Worm (Caenorhabditis elegans) whole organism, L1 larva: ENCODE results near the gene agr-1.
"Not testable (repeated sequence)": the region's sequence is repeated elsewhere in the genome, so short reads cannot be mapped to it uniquely, and the experiment has no call there.

Experiments
- C04F5.9 ChIP-seq: sonication (generic microtip); optimal IDR thresholded peaks from 2 replicates; lab custom pipeline; 2016; ENCODE audit warnings: missing genetic modification characterization, missing compliant biosample characterization
- Y116A8C.19 ChIP-seq: sonication (generic microtip); optimal IDR thresholded peaks from 2 replicates; lab custom pipeline; 2016; ENCODE audit warnings: missing compliant biosample characterization, missing genetic modification characterization, borderline replicate concordance
- aha-1 ChIP-seq: fragments of 150-350 bp; optimal IDR thresholded peaks from 2 replicates; lab custom pipeline; 2014; ENCODE audit warnings: missing biosample characterization, missing genetic modification characterization
- aly-2 ChIP-seq: fragments of 150-350 bp; optimal IDR thresholded peaks from 2 replicates; lab custom pipeline; 2014; ENCODE audit warnings: missing biosample characterization, missing genetic modification characterization
- blmp-1 ChIP-seq: fragments of 150-350 bp; optimal IDR thresholded peaks from 2 replicates; lab custom pipeline; 2014; ENCODE audit warnings: missing biosample characterization, missing genetic modification characterization
- ceh-8 ChIP-seq: fragments of 200-800 bp; sonication (Bioruptor generic); optimal IDR thresholded peaks from 2 replicates; lab custom pipeline; 2018; ENCODE audit warnings: mild to moderate bottlenecking, missing genetic modification characterization, moderate library complexity, missing compliant biosample characterization
- ceh-90 ChIP-seq: sonication (generic microtip); optimal IDR thresholded peaks from 2 replicates; lab custom pipeline; 2016; ENCODE audit warnings: missing genetic modification characterization, missing compliant biosample characterization
- dsc-1 ChIP-seq: sonication (generic microtip); optimal IDR thresholded peaks from 2 replicates; lab custom pipeline; 2016; ENCODE audit warnings: mild to moderate bottlenecking, missing genetic modification characterization, missing compliant biosample characterization
- egl-13 ChIP-seq: sonication (generic microtip); optimal IDR thresholded peaks from 2 replicates; lab custom pipeline; 2016; ENCODE audit warnings: missing genotype, missing genetic modification reagents, missing genetic modification characterization, missing compliant biosample characterization
- egl-27 ChIP-seq, 2 experiments: fragments of 150-350 bp in 1 of 2; sonication (generic microtip); optimal IDR thresholded peaks; 3 replicates each; lab custom pipeline; 2017 to 2018; ENCODE audit warnings: missing biosample characterization in 2 of 2, missing genetic modification characterization in 2 of 2, missing genetic modification reagents in 2 of 2
- elt-2 ChIP-seq: sonication (generic microtip); optimal IDR thresholded peaks from 2 replicates; lab custom pipeline; 2016; ENCODE audit warnings: missing genetic modification characterization, mild to moderate bottlenecking, inconsistent platforms, missing compliant biosample characterization, missing genetic modification reagents
- elt-3 ChIP-seq, 6 experiments: fragments of 150-350 bp in 1 of 6; sonication (generic microtip); optimal IDR thresholded peaks; 2 replicates each; lab custom pipeline; 2017 to 2018; ENCODE audit warnings: missing biosample characterization in 6 of 6, missing genetic modification characterization in 6 of 6, inconsistent platforms in 1 of 6
- ets-5 ChIP-seq: fragments of 200-800 bp; sonication (Bioruptor generic); IDR thresholded peaks from 2 replicates; pipeline ENCODE4 v1.3.6; 2022; ENCODE audit warnings: missing genetic modification characterization, missing compliant biosample characterization
- fkh-10 ChIP-seq: sonication (generic microtip); optimal IDR thresholded peaks from 2 replicates; lab custom pipeline; 2017; ENCODE audit warnings: missing biosample characterization, missing genetic modification reagents, missing genetic modification characterization
- fkh-4 ChIP-seq: sonication (generic microtip); optimal IDR thresholded peaks from 2 replicates; lab custom pipeline; 2016; ENCODE audit warnings: missing compliant biosample characterization, missing genetic modification characterization, borderline replicate concordance
- fos-1 ChIP-seq: fragments of 150-350 bp; optimal IDR thresholded peaks from 2 replicates; lab custom pipeline; 2014; ENCODE audit warnings: missing biosample characterization, missing genetic modification characterization
- hlh-4 ChIP-seq: sonication (generic microtip); optimal IDR thresholded peaks from 2 replicates; lab custom pipeline; 2016; ENCODE audit warnings: mild to moderate bottlenecking, missing genetic modification characterization, missing compliant biosample characterization
- isw-1 ChIP-seq: fragments of 200-800 bp; sonication (Bioruptor generic); IDR thresholded peaks from 2 replicates; pipeline ENCODE4 v1.3.6; 2022; ENCODE audit warnings: missing genetic modification characterization, missing compliant biosample characterization
- jun-1 ChIP-seq: fragments of 150-350 bp; optimal IDR thresholded peaks from 2 replicates; lab custom pipeline; 2014; ENCODE audit warnings: missing biosample characterization, missing genetic modification reagents, missing genetic modification characterization
- lin-14 ChIP-seq: fragments of 200-800 bp; sonication (Bioruptor generic); optimal IDR thresholded peaks from 2 replicates; lab custom pipeline; 2018; ENCODE audit warnings: mild to moderate bottlenecking, missing genetic modification characterization, moderate library complexity, missing compliant biosample characterization
- lin-35 ChIP-seq, 2 experiments: fragments of 150-350 bp; optimal IDR thresholded peaks; 2 replicates each; lab custom pipeline; 2014; ENCODE audit warnings: missing biosample characterization in 2 of 2, missing genetic modification characterization in 2 of 2, missing genetic modification reagents in 2 of 2
- lir-3 ChIP-seq: sonication (generic microtip); optimal IDR thresholded peaks from 2 replicates; lab custom pipeline; 2016; ENCODE audit warnings: mild to moderate bottlenecking, missing genetic modification characterization, moderate library complexity, missing compliant biosample characterization; ENCODE audit not compliant: poor library complexity
- mab-9 ChIP-seq: fragments of 200-800 bp; sonication (Bioruptor generic); IDR thresholded peaks from 2 replicates; pipeline ENCODE4 v1.3.6; 2022; ENCODE audit warnings: missing genetic modification reagents, missing genetic modification characterization, missing compliant biosample characterization
- mdl-1 ChIP-seq, 2 experiments: fragments of 150-350 bp; optimal IDR thresholded peaks; 2 replicates each; lab custom pipeline; 2014 to 2017; ENCODE audit warnings: missing biosample characterization in 2 of 2, missing genetic modification characterization in 2 of 2, inconsistent platforms in 1 of 2
- mef-2 ChIP-seq: fragments of 150-350 bp; optimal IDR thresholded peaks from 2 replicates; lab custom pipeline; 2014; ENCODE audit warnings: missing biosample characterization, missing genetic modification characterization
- mep-1 ChIP-seq: fragments of 150-350 bp; optimal IDR thresholded peaks from 2 replicates; lab custom pipeline; 2014; ENCODE audit warnings: missing biosample characterization, missing genetic modification characterization
- nhr-11 ChIP-seq: fragments of 150-350 bp; optimal IDR thresholded peaks from 2 replicates; lab custom pipeline; 2014; ENCODE audit warnings: missing biosample characterization, missing genetic modification characterization
- nhr-19 ChIP-seq: fragments of 200-800 bp; sonication (Bioruptor generic); conservative IDR thresholded peaks from 2 replicates; pipeline ENCODE4 v1.3.6; 2022; ENCODE audit warnings: missing genetic modification characterization, missing compliant biosample characterization
- nhr-20 ChIP-seq: sonication (generic microtip); optimal IDR thresholded peaks from 2 replicates; lab custom pipeline; 2016; ENCODE audit warnings: mild to moderate bottlenecking, missing genetic modification characterization, missing compliant biosample characterization
- nhr-47 ChIP-seq: sonication (generic microtip); optimal IDR thresholded peaks from 2 replicates; lab custom pipeline; 2016; ENCODE audit warnings: mild to moderate bottlenecking, missing genetic modification characterization, moderate library complexity, missing compliant biosample characterization
- nhr-71 ChIP-seq: sonication (generic microtip); optimal IDR thresholded peaks from 2 replicates; lab custom pipeline; 2016; ENCODE audit warnings: mild to moderate bottlenecking, missing genetic modification characterization, moderate library complexity, missing compliant biosample characterization
- nhr-84 ChIP-seq: sonication (generic microtip); optimal IDR thresholded peaks from 2 replicates; lab custom pipeline; 2017; ENCODE audit warnings: missing biosample characterization, missing genetic modification characterization
- nhr-85 ChIP-seq: sonication (generic microtip); peaks from one replicate; lab custom pipeline; 2016; ENCODE audit warnings: missing genetic modification characterization, inconsistent platforms, missing compliant biosample characterization
- pqm-1 ChIP-seq: sonication (generic microtip); optimal IDR thresholded peaks from 3 replicates; lab custom pipeline; 2017; ENCODE audit warnings: missing biosample characterization, missing genetic modification characterization
- rnt-1 ChIP-seq: sonication (generic microtip); optimal IDR thresholded peaks from 2 replicates; lab custom pipeline; 2016; ENCODE audit warnings: mild to moderate bottlenecking, missing genetic modification characterization, moderate library complexity, missing compliant biosample characterization
- skn-1 ChIP-seq: fragments of 150-350 bp; optimal IDR thresholded peaks from 2 replicates; lab custom pipeline; 2014; ENCODE audit warnings: missing biosample characterization, missing genetic modification characterization
- snpc-4 ChIP-seq: fragments of 150-350 bp; optimal IDR thresholded peaks from 2 replicates; lab custom pipeline; 2014; ENCODE audit warnings: missing biosample characterization, missing genetic modification characterization
- snu-23 ChIP-seq: sonication (generic microtip); optimal IDR thresholded peaks from 2 replicates; lab custom pipeline; 2016; ENCODE audit warnings: missing genetic modification characterization, missing compliant biosample characterization
- swsn-7 ChIP-seq: sonication (generic microtip); optimal IDR thresholded peaks from 2 replicates; lab custom pipeline; 2016; ENCODE audit warnings: missing genetic modification characterization, missing compliant biosample characterization
- tlp-1 ChIP-seq: fragments of 150-350 bp; optimal IDR thresholded peaks from 2 replicates; lab custom pipeline; 2014; ENCODE audit warnings: missing biosample characterization, missing genetic modification characterization
- unc-86 ChIP-seq: sonication (generic microtip); optimal IDR thresholded peaks from 2 replicates; lab custom pipeline; 2016; ENCODE audit warnings: missing genetic modification characterization, missing compliant biosample characterization
- unc-98 ChIP-seq: fragments of 200-800 bp; sonication (Bioruptor generic); IDR thresholded peaks from 2 replicates; pipeline ENCODE4 v1.3.6; 2022; ENCODE audit warnings: missing genetic modification characterization, missing compliant biosample characterization
- zip-4 ChIP-seq: fragments of 200-800 bp; sonication (Bioruptor generic); optimal IDR thresholded peaks from 2 replicates; lab custom pipeline; 2018; ENCODE audit warnings: mild to moderate bottlenecking, missing genetic modification characterization, moderate library complexity, missing compliant biosample characterization

Gene agr-1

DNA sequence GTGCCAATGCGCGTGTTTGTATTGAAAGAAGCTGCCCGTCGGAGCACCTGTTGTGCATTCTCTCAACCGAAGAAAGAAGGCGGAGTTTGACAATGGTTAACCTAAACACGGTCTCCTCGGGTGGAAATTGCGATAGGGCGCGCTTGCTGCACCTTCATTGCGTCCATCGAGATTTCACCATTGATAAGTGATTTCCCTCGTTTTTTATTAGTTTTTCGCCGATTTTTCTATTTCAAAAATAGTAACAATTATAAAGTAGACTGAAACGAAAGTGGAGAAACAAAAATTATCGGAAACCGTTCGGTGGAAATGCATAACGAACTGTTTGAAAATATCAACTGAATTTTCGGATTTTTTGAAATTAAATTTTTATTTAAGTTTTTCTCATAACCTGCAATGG is at the start of gene agr-1:
agr-1 (minus strand) TSS at position 101 of the 400 bp plus-strand sequence.
- TF ChIP-seq fkh-10 (GFP tag; lab: Kevin White, UChicago); hlh-4 (tag; lab: Kevin White, UChicago); C04F5.9 (tag; lab: Kevin White, UChicago): not testable (repeated sequence)

DNA sequence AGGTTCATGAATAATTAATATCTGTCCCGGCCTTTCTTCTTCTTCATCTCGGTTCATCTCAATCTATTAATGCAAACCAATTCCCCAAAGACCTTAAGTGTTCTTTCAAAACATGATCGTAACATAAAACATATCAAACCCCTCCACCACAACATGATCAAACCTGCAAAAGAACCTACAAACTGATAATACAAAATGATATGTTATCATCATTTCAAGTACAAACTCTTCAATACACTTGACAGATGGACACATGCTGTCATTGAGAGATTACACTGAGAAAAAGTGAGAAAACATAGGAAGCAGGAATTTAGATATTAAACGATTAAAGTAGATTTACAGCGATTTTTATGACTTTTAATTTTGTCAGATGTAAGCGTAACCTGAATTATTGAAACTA is 49.5 kb upstream of the agr-1 start:
- TF ChIP-seq lir-3 (tag; lab: Kevin White, UChicago) (no peak), lin-14 (GFP tag; lab: Kevin White, UChicago) (peak; percentile 43), egl-13 (tag; lab: Kevin White, UChicago) (no peak), swsn-7 (tag; lab: Kevin White, UChicago) (no peak), rnt-1 (tag; lab: Kevin White, UChicago) (no peak), zip-4 (GFP tag; lab: Kevin White, UChicago) (no peak), aha-1 (tag; lab: Kevin White, UChicago) (no peak), jun-1 (tag; lab: Kevin White, UChicago) (peak; percentile 4), snu-23 (GFP tag; lab: Kevin White, UChicago) (no peak), mef-2 (tag; lab: Kevin White, UChicago) (no peak), elt-3 (tag; optimal IDR thresholded peaks at IDR 0.05; lab: Kevin White, UChicago) (peak in 4 of 6 experiments; percentile 10 to 48 (median 32)), nhr-47 (tag; lab: Kevin White, UChicago) (no peak), nhr-71 (tag; lab: Kevin White, UChicago) (peak; percentile 20), fkh-10 (GFP tag; lab: Kevin White, UChicago) (no peak), dsc-1 (tag; lab: Kevin White, UChicago) (peak; percentile 8), ceh-90 (tag; lab: Kevin White, UChicago) (no peak), ets-5 (GFP tag; lab: Robert Waterston, UW) (no peak), pqm-1 (tag; lab: Kevin White, UChicago) (no peak), isw-1 (GFP tag; lab: Robert Waterston, UW) (no peak), aly-2 (tag; lab: Kevin White, UChicago) (no peak), ceh-8 (GFP tag; lab: Kevin White, UChicago) (no peak), mep-1 (tag; lab: Kevin White, UChicago) (peak; percentile 11), C04F5.9 (tag; lab: Kevin White, UChicago) (no peak), egl-27 (tag; optimal IDR thresholded peaks at IDR 0.05; lab: Kevin White, UChicago) (no peak), fos-1 (tag; lab: Kevin White, UChicago) (no peak), mab-9 (GFP tag; lab: Robert Waterston, UW) (no peak), nhr-19 (GFP tag; lab: Robert Waterston, UW) (no peak), nhr-20 (tag; lab: Kevin White, UChicago) (peak; percentile 5), nhr-11 (tag; lab: Kevin White, UChicago) (no peak), nhr-85 (tag; lab: Kevin White, UChicago) (peak; percentile 43), nhr-84 (no peak), tlp-1 (tag; lab: Kevin White, UChicago) (no peak), blmp-1 (tag; lab: Kevin White, UChicago) (peak; percentile 2), unc-86 (tag; lab: Kevin White, UChicago) (no peak), fkh-4 (no peak), snpc-4 (tag; lab: Kevin White, UChicago) (no peak), mdl-1 (tag; optimal IDR thresholded peaks at IDR 0.05; lab: Kevin White, UChicago) (no peak), elt-2 (tag; lab: Kevin White, UChicago) (peak; percentile 59), unc-98 (GFP tag; lab: Robert Waterston, UW) (no peak), Y116A8C.19 (tag; lab: Kevin White, UChicago) (no peak), skn-1 (tag; lab: Kevin White, UChicago) (no peak), lin-35 (GFP tag; optimal IDR thresholded peaks at IDR 0.05; lab: Kevin White, UChicago) (peak in 1 of 2 experiments; percentile 13)
- TF ChIP-seq, all 84 proteins: peak for 11
